Worm (Caenorhabditis elegans) whole organism, L1 larva: ENCODE results near the gene mpst-2.

Source experiments
- C04F5.9 ChIP-seq: sonication (generic microtip); optimal IDR thresholded peaks from 2 replicates; lab custom pipeline; 2016; ENCODE audit warnings: missing genetic modification characterization, missing compliant biosample characterization
- C16A3.4 ChIP-seq: fragments of 150-350 bp; optimal IDR thresholded peaks from 2 replicates; lab custom pipeline; 2014; ENCODE audit warnings: missing biosample characterization, missing genetic modification characterization
- C34B4.2 ChIP-seq: sonication (generic microtip); optimal IDR thresholded peaks from 2 replicates; lab custom pipeline; 2017; ENCODE audit warnings: mild to moderate bottlenecking, missing genetic modification characterization, missing compliant biosample characterization
- Y116A8C.19 ChIP-seq: sonication (generic microtip); optimal IDR thresholded peaks from 2 replicates; lab custom pipeline; 2016; ENCODE audit warnings: missing compliant biosample characterization, missing genetic modification characterization, borderline replicate concordance
- aly-2 ChIP-seq: fragments of 150-350 bp; optimal IDR thresholded peaks from 2 replicates; lab custom pipeline; 2014; ENCODE audit warnings: missing biosample characterization, missing genetic modification characterization
- ama-1 ChIP-seq: fragments of 150-350 bp; optimal IDR thresholded peaks from 2 replicates; lab custom pipeline; 2014
- ceh-63 ChIP-seq: fragments of 200-800 bp; sonication (Bioruptor generic); optimal IDR thresholded peaks from 2 replicates; lab custom pipeline; 2018; ENCODE audit warnings: mild to moderate bottlenecking, missing genetic modification characterization, missing compliant biosample characterization
- ceh-8 ChIP-seq: fragments of 200-800 bp; sonication (Bioruptor generic); optimal IDR thresholded peaks from 2 replicates; lab custom pipeline; 2018; ENCODE audit warnings: mild to moderate bottlenecking, missing genetic modification characterization, moderate library complexity, missing compliant biosample characterization
- ceh-90 ChIP-seq: sonication (generic microtip); optimal IDR thresholded peaks from 2 replicates; lab custom pipeline; 2016; ENCODE audit warnings: missing genetic modification characterization, missing compliant biosample characterization
- ces-1 ChIP-seq: fragments of 150-350 bp; optimal IDR thresholded peaks from 2 replicates; lab custom pipeline; 2014; ENCODE audit warnings: missing biosample characterization, missing genetic modification reagents, missing genetic modification characterization
- dpl-1 ChIP-seq, 3 experiments: fragments of 150-350 bp in 2 of 3; sonication (generic microtip) in 1 of 3; optimal IDR thresholded peaks; 2 replicates each; lab custom pipeline; 2014 to 2017; ENCODE audit warnings: missing biosample characterization in 3 of 3, missing genetic modification characterization in 3 of 3, missing genetic modification reagents in 3 of 3
- efl-1 ChIP-seq, 4 experiments: fragments of 150-350 bp; optimal IDR thresholded peaks in 3 of 4; peaks in 1 of 4; 1 replicate in 1 of 4; 2 replicates in 3 of 4; lab custom pipeline; 2014; ENCODE audit warnings: missing biosample characterization in 2 of 4, missing genetic modification characterization in 2 of 4, missing genetic modification reagents in 2 of 4
- elt-3 ChIP-seq, 6 experiments: fragments of 150-350 bp in 1 of 6; sonication (generic microtip); optimal IDR thresholded peaks; 2 replicates each; lab custom pipeline; 2017 to 2018; ENCODE audit warnings: missing biosample characterization in 6 of 6, missing genetic modification characterization in 6 of 6, inconsistent platforms in 1 of 6
- ets-5 ChIP-seq: fragments of 200-800 bp; sonication (Bioruptor generic); IDR thresholded peaks from 2 replicates; pipeline ENCODE4 v1.3.6; 2022; ENCODE audit warnings: missing genetic modification characterization, missing compliant biosample characterization
- fos-1 ChIP-seq: fragments of 150-350 bp; optimal IDR thresholded peaks from 2 replicates; lab custom pipeline; 2014; ENCODE audit warnings: missing biosample characterization, missing genetic modification characterization
- grh-1 ChIP-seq: fragments of 200-800 bp; sonication (Bioruptor generic); IDR thresholded peaks from 2 replicates; pipeline ENCODE4 v1.3.6; 2022; ENCODE audit warnings: missing genetic modification reagents, missing genetic modification characterization, missing compliant biosample characterization
- hlh-17 ChIP-seq: fragments of 200-800 bp; sonication (Bioruptor generic); optimal IDR thresholded peaks from 2 replicates; lab custom pipeline; 2018; ENCODE audit warnings: missing genetic modification characterization, mild to moderate bottlenecking, missing compliant biosample characterization, moderate library complexity, borderline replicate concordance
- hlh-4 ChIP-seq: sonication (generic microtip); optimal IDR thresholded peaks from 2 replicates; lab custom pipeline; 2016; ENCODE audit warnings: mild to moderate bottlenecking, missing genetic modification characterization, missing compliant biosample characterization
- hpl-2 ChIP-seq: fragments of 150-350 bp; optimal IDR thresholded peaks from 2 replicates; lab custom pipeline; 2014; ENCODE audit warnings: missing biosample characterization, missing genetic modification reagents, missing genetic modification characterization
- irx-1 ChIP-seq: sonication (generic microtip); optimal IDR thresholded peaks from 2 replicates; lab custom pipeline; 2016; ENCODE audit warnings: missing genetic modification characterization, missing compliant biosample characterization
- isw-1 ChIP-seq: fragments of 200-800 bp; sonication (Bioruptor generic); IDR thresholded peaks from 2 replicates; pipeline ENCODE4 v1.3.6; 2022; ENCODE audit warnings: missing genetic modification characterization, missing compliant biosample characterization
- jun-1 ChIP-seq: fragments of 150-350 bp; optimal IDR thresholded peaks from 2 replicates; lab custom pipeline; 2014; ENCODE audit warnings: missing biosample characterization, missing genetic modification reagents, missing genetic modification characterization
- lin-14 ChIP-seq: fragments of 200-800 bp; sonication (Bioruptor generic); optimal IDR thresholded peaks from 2 replicates; lab custom pipeline; 2018; ENCODE audit warnings: mild to moderate bottlenecking, missing genetic modification characterization, moderate library complexity, missing compliant biosample characterization
- lin-35 ChIP-seq, 2 experiments: fragments of 150-350 bp; optimal IDR thresholded peaks; 2 replicates each; lab custom pipeline; 2014; ENCODE audit warnings: missing biosample characterization in 2 of 2, missing genetic modification characterization in 2 of 2, missing genetic modification reagents in 2 of 2
- lin-39 ChIP-seq: fragments of 150-350 bp; optimal IDR thresholded peaks from 2 replicates; lab custom pipeline; 2014; ENCODE audit warnings: missing biosample characterization, missing genetic modification reagents, missing genetic modification characterization
- lir-3 ChIP-seq: sonication (generic microtip); optimal IDR thresholded peaks from 2 replicates; lab custom pipeline; 2016; ENCODE audit warnings: mild to moderate bottlenecking, missing genetic modification characterization, moderate library complexity, missing compliant biosample characterization; ENCODE audit not compliant: poor library complexity
- lsy-2 ChIP-seq, 2 experiments: fragments of 150-350 bp; optimal IDR thresholded peaks; 2 replicates each; lab custom pipeline; 2014; ENCODE audit warnings: missing biosample characterization in 2 of 2, missing genetic modification characterization in 2 of 2
- mdl-1 ChIP-seq, 2 experiments: fragments of 150-350 bp; optimal IDR thresholded peaks; 2 replicates each; lab custom pipeline; 2014 to 2017; ENCODE audit warnings: missing biosample characterization in 2 of 2, missing genetic modification characterization in 2 of 2, inconsistent platforms in 1 of 2
- mef-2 ChIP-seq: fragments of 150-350 bp; optimal IDR thresholded peaks from 2 replicates; lab custom pipeline; 2014; ENCODE audit warnings: missing biosample characterization, missing genetic modification characterization
- mep-1 ChIP-seq: fragments of 150-350 bp; optimal IDR thresholded peaks from 2 replicates; lab custom pipeline; 2014; ENCODE audit warnings: missing biosample characterization, missing genetic modification characterization
- nhr-11 ChIP-seq: fragments of 150-350 bp; optimal IDR thresholded peaks from 2 replicates; lab custom pipeline; 2014; ENCODE audit warnings: missing biosample characterization, missing genetic modification characterization
- nhr-12 ChIP-seq: sonication (generic microtip); optimal IDR thresholded peaks from 2 replicates; lab custom pipeline; 2017; ENCODE audit warnings: missing biosample characterization, missing genetic modification characterization
- nhr-19 ChIP-seq: fragments of 200-800 bp; sonication (Bioruptor generic); conservative IDR thresholded peaks from 2 replicates; pipeline ENCODE4 v1.3.6; 2022; ENCODE audit warnings: missing genetic modification characterization, missing compliant biosample characterization
- nhr-20 ChIP-seq: sonication (generic microtip); optimal IDR thresholded peaks from 2 replicates; lab custom pipeline; 2016; ENCODE audit warnings: mild to moderate bottlenecking, missing genetic modification characterization, missing compliant biosample characterization
- nhr-47 ChIP-seq: sonication (generic microtip); optimal IDR thresholded peaks from 2 replicates; lab custom pipeline; 2016; ENCODE audit warnings: mild to moderate bottlenecking, missing genetic modification characterization, moderate library complexity, missing compliant biosample characterization
- nhr-77 ChIP-seq: fragments of 150-350 bp; optimal IDR thresholded peaks from 2 replicates; lab custom pipeline; 2014; ENCODE audit warnings: missing biosample characterization, missing genetic modification characterization
- nhr-84 ChIP-seq: sonication (generic microtip); optimal IDR thresholded peaks from 2 replicates; lab custom pipeline; 2017; ENCODE audit warnings: missing biosample characterization, missing genetic modification characterization
- nhr-85 ChIP-seq: sonication (generic microtip); peaks from one replicate; lab custom pipeline; 2016; ENCODE audit warnings: missing genetic modification characterization, inconsistent platforms, missing compliant biosample characterization
- nhr-90 ChIP-seq: sonication (generic microtip); optimal IDR thresholded peaks from 2 replicates; lab custom pipeline; 2016; ENCODE audit warnings: mild to moderate bottlenecking, missing genetic modification characterization, missing compliant biosample characterization; ENCODE audit not compliant: poor library complexity
- pax-3 ChIP-seq: fragments of 200-800 bp; sonication (Bioruptor generic); optimal IDR thresholded peaks from 2 replicates; lab custom pipeline; 2018; ENCODE audit warnings: mild to moderate bottlenecking, missing genetic modification characterization, moderate library complexity, missing compliant biosample characterization
- rnt-1 ChIP-seq: sonication (generic microtip); optimal IDR thresholded peaks from 2 replicates; lab custom pipeline; 2016; ENCODE audit warnings: mild to moderate bottlenecking, missing genetic modification characterization, moderate library complexity, missing compliant biosample characterization
- snu-23 ChIP-seq: sonication (generic microtip); optimal IDR thresholded peaks from 2 replicates; lab custom pipeline; 2016; ENCODE audit warnings: missing genetic modification characterization, missing compliant biosample characterization
- sox-4 ChIP-seq: sonication (generic microtip); optimal IDR thresholded peaks from 2 replicates; lab custom pipeline; 2016; ENCODE audit warnings: missing genetic modification characterization, missing compliant biosample characterization
- sptf-1 ChIP-seq: fragments of 150-350 bp; optimal IDR thresholded peaks from 2 replicates; lab custom pipeline; 2014; ENCODE audit warnings: missing biosample characterization, missing genetic modification characterization
- tbx-2 ChIP-seq: sonication (generic microtip); optimal IDR thresholded peaks from 2 replicates; lab custom pipeline; 2016; ENCODE audit warnings: missing genetic modification characterization, missing compliant biosample characterization
- tlp-1 ChIP-seq: fragments of 150-350 bp; optimal IDR thresholded peaks from 2 replicates; lab custom pipeline; 2014; ENCODE audit warnings: missing biosample characterization, missing genetic modification characterization
- unc-130 ChIP-seq: fragments of 150-350 bp; optimal IDR thresholded peaks from 2 replicates; lab custom pipeline; 2017; ENCODE audit warnings: missing biosample characterization, missing genetic modification characterization, inconsistent platforms
- unc-98 ChIP-seq: fragments of 200-800 bp; sonication (Bioruptor generic); IDR thresholded peaks from 2 replicates; pipeline ENCODE4 v1.3.6; 2022; ENCODE audit warnings: missing genetic modification characterization, missing compliant biosample characterization
- vab-15 ChIP-seq: sonication (generic microtip); optimal IDR thresholded peaks from 2 replicates; lab custom pipeline; 2017; ENCODE audit warnings: missing genotype, mild to moderate bottlenecking, missing genetic modification characterization, missing compliant biosample characterization
- xbp-1 ChIP-seq: sonication (generic microtip); optimal IDR thresholded peaks from 2 replicates; lab custom pipeline; 2016; ENCODE audit warnings: missing genetic modification characterization, missing compliant biosample characterization
- zag-1 ChIP-seq: fragments of 150-350 bp; optimal IDR thresholded peaks from 2 replicates; lab custom pipeline; 2014; ENCODE audit warnings: missing biosample characterization, missing genetic modification characterization

Gene mpst-2

ce11 chrV:14848510-14849206 is 44.6 kb downstream of the mpst-2 start (continued):
- TF ChIP-seq dpl-1 (GFP tag; optimal IDR thresholded peaks at IDR 0.05; lab: Kevin White, UChicago) (peak in 2 of 3 experiments; percentile 9 to 46), jun-1 (tag; lab: Kevin White, UChicago) (no peak), lin-14 (peak; percentile 94), lsy-2 (tag; optimal IDR thresholded peaks at IDR 0.05; lab: Kevin White, UChicago) (peak; percentile 71 to 78), nhr-19 (GFP tag; lab: Robert Waterston, UW) (peak; percentile 78), C34B4.2 (tag; lab: Kevin White, UChicago) (no peak), vab-15 (peak; percentile 75), hlh-4 (no peak), ceh-63 (GFP tag; lab: Kevin White, UChicago) (no peak), ama-1 (lab: Kevin White, UChicago) (peak; percentile 86), nhr-77 (tag; lab: Kevin White, UChicago) (no peak), nhr-20 (peak; percentile 83), C04F5.9 (tag; lab: Kevin White, UChicago) (peak; percentile 16), nhr-47 (tag; lab: Kevin White, UChicago) (peak; percentile 65), Y116A8C.19 (tag; lab: Kevin White, UChicago) (no peak), pax-3 (peak; percentile 14), unc-98 (GFP tag; lab: Robert Waterston, UW) (0 out of 2 replicates have a peak, but pooled peaks have one; percentile 15), aly-2 (tag; lab: Kevin White, UChicago) (no peak), xbp-1 (peak; percentile 71), lin-35 (GFP tag; optimal IDR thresholded peaks at IDR 0.05; lab: Kevin White, UChicago) (peak; percentile 24 to 81), snu-23 (GFP tag; lab: Kevin White, UChicago) (peak; percentile 83), C16A3.4 (peak; percentile 26), sox-4 (no peak), ceh-90 (tag; lab: Kevin White, UChicago) (no peak), irx-1 (tag; lab: Kevin White, UChicago) (peak; percentile 51), ces-1 (no peak), nhr-84 (tag; lab: Kevin White, UChicago) (no peak), tlp-1 (tag; lab: Kevin White, UChicago) (no peak), nhr-90 (tag; lab: Kevin White, UChicago) (peak; percentile 42), efl-1 (optimal IDR thresholded peaks at IDR 0.05; lab: Kevin White, UChicago) (peak; percentile 36 to 42), efl-1 (GFP tag; optimal IDR thresholded peaks at IDR 0.05 in 1 of 2; lab: Kevin White, UChicago) (peak; percentile 14 to 94), nhr-11 (peak; percentile 43), isw-1 (GFP tag; lab: Robert Waterston, UW) (no peak), unc-130 (tag; lab: Kevin White, UChicago) (peak; percentile 70), sptf-1 (tag; lab: Kevin White, UChicago) (no peak), mef-2 (tag; lab: Kevin White, UChicago) (no peak), lir-3 (tag; lab: Kevin White, UChicago) (peak; percentile 37), lin-39 (peak; percentile 57), fos-1 (no peak), grh-1 (GFP tag; lab: Robert Waterston, UW) (peak; percentile 42; the same call in 1 of the 2 replicates), ets-5 (GFP tag; lab: Robert Waterston, UW) (no peak), mep-1 (tag; lab: Kevin White, UChicago) (peak; percentile 81)
- TF ChIP-seq, all 84 proteins: peak for 37

- TF ChIP-seq nhr-85 (tag; lab: Kevin White, UChicago) (no peak), lin-39 (peak; percentile 11), C16A3.4 (peak; percentile 9), hpl-2 (GFP tag; lab: Kevin White, UChicago) (no peak), tbx-2 (tag; lab: Kevin White, UChicago) (peak; percentile 31), lir-3 (tag; lab: Kevin White, UChicago) (no peak), mdl-1 (tag; optimal IDR thresholded peaks at IDR 0.05; lab: Kevin White, UChicago) (peak in 1 of 2 experiments; percentile 59), C04F5.9 (tag; lab: Kevin White, UChicago) (no peak), ceh-8 (no peak), vab-15 (no peak), zag-1 (tag; lab: Kevin White, UChicago) (no peak), irx-1 (tag; lab: Kevin White, UChicago) (no peak), nhr-12 (tag; lab: Kevin White, UChicago) (no peak), hlh-17 (no peak), elt-3 (tag; optimal IDR thresholded peaks at IDR 0.05; lab: Kevin White, UChicago) (no peak), lsy-2 (tag; optimal IDR thresholded peaks at IDR 0.05; lab: Kevin White, UChicago) (peak; percentile 52 to 56), rnt-1 (tag; lab: Kevin White, UChicago) (peak; percentile 93)
These were observed 45.9 kb downstream of the mpst-2 start, which contains the start of gene ret-1 for ce11 chrV:14847291-14847915. Gene ret-1 (minus strand): TSS chrV:14847413.
